Fruit fly (Drosophila melanogaster): ENCODE data around the gene Sfp24Bd.

Gene Sfp24Bd

DNA sequence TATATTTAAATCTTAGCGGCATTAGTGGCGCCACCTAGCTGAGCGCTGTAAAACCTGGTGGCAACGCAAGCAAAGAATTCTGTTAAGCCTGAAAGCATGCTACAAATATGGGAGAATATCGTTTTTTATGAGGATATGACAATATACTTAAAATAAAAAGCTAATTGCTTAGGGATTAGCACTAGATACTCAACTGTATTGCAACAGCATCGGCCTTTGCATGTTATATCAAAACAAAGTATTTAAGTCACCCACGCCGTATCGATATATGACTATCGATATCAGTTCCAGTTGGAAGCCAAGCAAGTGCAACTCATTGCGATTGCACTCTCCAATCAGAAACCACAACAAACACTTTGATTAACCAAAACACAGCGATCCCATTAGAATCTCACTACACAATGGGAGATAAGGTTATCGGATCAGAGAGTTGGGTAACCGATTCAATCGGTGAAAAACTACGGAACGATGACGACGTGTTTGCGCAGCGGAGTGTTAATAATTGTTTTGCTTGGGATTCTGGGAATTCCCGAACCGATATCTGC is 50.0 kb downstream of the Sfp24Bd start, which contains the start of gene Ugt36A1 (continued):
- TF ChIP-seq Doc3 (GFP tag; IDR thresholded peaks at IDR 0.05; ENCODE audit: partially characterized antibody) (peak; percentile 92), da (GFP tag; optimal IDR thresholded peaks at IDR 0.05) (no peak), CG10654 (GFP tag; optimal IDR thresholded peaks at IDR 0.05) (no peak), CG8478 (optimal IDR thresholded peaks at IDR 0.05) (no peak), tup (GFP tag; optimal IDR thresholded peaks at IDR 0.05) (no peak), Dp (GFP tag; optimal IDR thresholded peaks at IDR 0.05) (peak; percentile 92), HLH54F (GFP tag; optimal IDR thresholded peaks at IDR 0.05) (no peak), CG8924 (tag; optimal IDR thresholded peaks at IDR 0.05) (no peak), E2f2 (GFP tag; IDR thresholded peaks at IDR 0.05) (peak; percentile 96), schlank (tag; optimal IDR thresholded peaks at IDR 0.05) (no peak), CG6765 (GFP tag; optimal IDR thresholded peaks at IDR 0.05) (no peak), pita (GFP tag; optimal IDR thresholded peaks at IDR 0.05) (no peak), knrl (GFP tag; IDR thresholded peaks at IDR 0.05; ENCODE audit: partially characterized antibody) (peak; percentile 70), sna (GFP tag; IDR thresholded peaks at IDR 0.05; ENCODE audit: partially characterized antibody) (peak; percentile 91), CG10979 (tag; optimal IDR thresholded peaks at IDR 0.05) (no peak), row (GFP tag; IDR thresholded peaks at IDR 0.05) (no peak)
